Worm (Caenorhabditis elegans) whole organism, L3 larva: ENCODE measurements around the gene C36B7.1.

Experiments used
- aly-2 ChIP-seq: fragments of 150-350 bp; optimal IDR thresholded peaks from 2 replicates; lab custom pipeline; 2014; ENCODE audit warnings: missing biosample characterization, missing genetic modification characterization
- egl-27 ChIP-seq: sonication (generic microtip); optimal IDR thresholded peaks from 4 replicates; lab custom pipeline; 2017; ENCODE audit warnings: missing biosample characterization, missing genetic modification reagents, missing genetic modification characterization
- egl-5 ChIP-seq: fragments of 150-350 bp; optimal IDR thresholded peaks from 2 replicates; lab custom pipeline; 2017; ENCODE audit warnings: missing biosample characterization, missing genetic modification reagents, missing genetic modification characterization, inconsistent platforms
- elt-2 ChIP-seq: sonication (generic microtip); optimal IDR thresholded peaks from 2 replicates; lab custom pipeline; 2016; ENCODE audit warnings: missing genetic modification reagents, mild to moderate bottlenecking, missing genetic modification characterization, missing compliant biosample characterization
- elt-3 ChIP-seq, 3 experiments: fragments of 150-350 bp in 1 of 3; sonication (generic microtip) in 2 of 3; optimal IDR thresholded peaks; 2 replicates in 2 of 3; 4 replicates in 1 of 3; lab custom pipeline; 2014 to 2017; ENCODE audit warnings: missing biosample characterization in 3 of 3, missing genetic modification characterization in 3 of 3
- lin-15B ChIP-seq: fragments of 150-350 bp; optimal IDR thresholded peaks from 2 replicates; lab custom pipeline; 2014; ENCODE audit warnings: missing biosample characterization, missing genetic modification characterization
- mdl-1 ChIP-seq: fragments of 150-350 bp; optimal IDR thresholded peaks from 2 replicates; lab custom pipeline; 2014; ENCODE audit warnings: missing biosample characterization, missing genetic modification characterization
- nhr-12 ChIP-seq: fragments of 150-350 bp; optimal IDR thresholded peaks from 2 replicates; lab custom pipeline; 2014; ENCODE audit warnings: missing biosample characterization, missing genetic modification characterization
- nhr-76 ChIP-seq: fragments of 150-350 bp; sonication (generic microtip); optimal IDR thresholded peaks from 5 replicates; lab custom pipeline; 2014; ENCODE audit warnings: missing biosample characterization, missing genetic modification characterization
- tbx-2 ChIP-seq: sonication (generic microtip); optimal IDR thresholded peaks from 2 replicates; lab custom pipeline; 2016; ENCODE audit warnings: mild to moderate bottlenecking, missing genetic modification characterization, missing compliant biosample characterization
- ztf-4 ChIP-seq: fragments of 150-350 bp; optimal IDR thresholded peaks from 2 replicates; lab custom pipeline; 2014; ENCODE audit warnings: missing biosample characterization, missing genetic modification characterization

DNA sequence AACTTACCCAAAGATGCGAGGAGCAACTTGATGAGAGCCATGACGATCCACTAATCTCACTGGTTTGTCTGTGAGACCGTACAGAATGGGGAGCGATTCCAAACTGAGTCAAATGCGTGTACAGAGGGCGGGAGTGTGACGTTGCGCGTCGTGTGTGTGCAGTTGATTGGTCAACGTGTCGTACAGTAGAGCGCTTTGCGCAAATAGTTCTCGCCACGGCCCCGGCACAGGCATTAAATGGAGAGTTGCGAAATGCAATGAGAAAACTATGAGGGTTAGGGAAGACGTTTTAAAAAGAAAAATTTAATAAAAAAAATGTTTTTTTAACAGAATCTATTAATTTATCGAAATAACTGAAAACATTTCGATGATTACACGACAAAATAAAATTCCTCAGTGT, 44.3 kb upstream of the C36B7.1 start, which contains the start of gene pdi-6:
- TF ChIP-seq nhr-76 (no peak), aly-2 (no peak), elt-3 (tag; optimal IDR thresholded peaks at IDR 0.05; lab: Kevin White, UChicago) (peak in 1 of 3 experiments; percentile 71), egl-27 (no peak), ztf-4 (tag; lab: Kevin White, UChicago) (peak; percentile 3), egl-5 (tag; lab: Kevin White, UChicago) (peak; percentile 8), tbx-2 (peak; percentile 75), elt-2 (tag; lab: Kevin White, UChicago) (peak; percentile 86), lin-15B (peak; percentile 97), nhr-12 (tag; lab: Kevin White, UChicago) (no peak), mdl-1 (tag; lab: Kevin White, UChicago) (peak; percentile 17)
